Worm (Caenorhabditis elegans): Measurements from ENCODE around the gene C55A6.4.

The C55A6.4 gene

DNA sequence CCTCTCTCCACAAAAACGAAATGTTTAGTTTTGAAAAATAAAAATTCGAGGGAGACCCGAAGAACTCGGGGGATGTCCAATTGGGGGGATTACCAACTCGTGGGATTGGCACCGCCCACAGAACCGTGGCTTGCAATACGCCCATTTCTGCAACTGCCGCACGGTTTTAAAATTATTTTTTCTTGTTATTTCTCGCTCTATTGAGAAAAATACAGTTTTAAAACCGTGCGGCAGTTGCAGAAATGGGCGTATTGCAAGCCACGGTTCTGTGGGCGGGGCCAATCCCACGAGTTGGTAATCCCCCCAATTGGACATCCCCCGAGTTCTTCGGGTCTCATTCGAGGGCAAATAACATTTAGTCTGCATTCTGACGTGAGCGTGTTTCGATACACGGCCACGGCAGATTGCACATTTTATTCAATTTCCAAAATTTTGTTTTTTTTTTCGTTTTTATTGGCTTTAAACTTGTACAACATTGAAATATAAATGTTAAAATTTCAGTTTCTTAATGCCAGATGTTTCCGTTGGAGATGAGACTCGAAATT is 12.8 kb downstream of the C55A6.4 start, which contains the start of the genes C55A6.1 and C55A6.10 (continued):
- TF ChIP-seq daf-19 (GFP tag; conservative IDR thresholded peaks at IDR 0.05): 0 out of 2 replicates have a peak, but pooled peaks have one; percentile 38
- TF ChIP-seq dmd-6 (GFP tag; IDR thresholded peaks at IDR 0.05): peak; percentile 79
- peak; percentile 76 for TF ChIP-seq nhr-42 (GFP tag; IDR thresholded peaks at IDR 0.05)
- peak; percentile 87 for TF ChIP-seq lin-38 (GFP tag; IDR thresholded peaks at IDR 0.05)
- TF ChIP-seq nhr-102 (tag; optimal IDR thresholded peaks at IDR 0.05): peak; percentile 50
- peak; percentile 67; the same call in 1 of the 2 replicates for TF ChIP-seq dmd-9 (GFP tag; IDR thresholded peaks at IDR 0.05)
- TF ChIP-seq Y48G9A.11 (GFP tag; IDR thresholded peaks at IDR 0.05): 0 out of 2 replicates have a peak, but pooled peaks have one; percentile 54
- TF ChIP-seq spr-1 (tag; optimal IDR thresholded peaks at IDR 0.05): peak; percentile 62
- peak; percentile 54; the same call in 1 of the 2 replicates for TF ChIP-seq set-16 (GFP tag; IDR thresholded peaks at IDR 0.05)
- peak; percentile 44 for TF ChIP-seq dpl-1 (GFP tag; optimal IDR thresholded peaks at IDR 0.05)
- TF ChIP-seq egl-43 (GFP tag; IDR thresholded peaks at IDR 0.05): peak; percentile 78; the same call in 1 of the 2 replicates
- TF ChIP-seq lsy-2 (tag; optimal IDR thresholded peaks at IDR 0.05): peak; percentile 31 to 81
- TF ChIP-seq hmg-1.1 (GFP tag; IDR thresholded peaks at IDR 0.05): peak; percentile 91
- peak; percentile 89 for TF ChIP-seq mes-2 (tag; optimal IDR thresholded peaks at IDR 0.05; ENCODE audit: poor library complexity, severe bottlenecking)
- peak; percentile 95 for TF ChIP-seq ctbp-1 (GFP tag; IDR thresholded peaks at IDR 0.05)
- peak; percentile 12 for TF ChIP-seq lim-7 (GFP tag; IDR thresholded peaks at IDR 0.05)
- 0 out of 2 replicates have a peak, but pooled peaks have one; percentile 55 for TF ChIP-seq tra-1 (GFP tag; IDR thresholded peaks at IDR 0.05)

DNA sequence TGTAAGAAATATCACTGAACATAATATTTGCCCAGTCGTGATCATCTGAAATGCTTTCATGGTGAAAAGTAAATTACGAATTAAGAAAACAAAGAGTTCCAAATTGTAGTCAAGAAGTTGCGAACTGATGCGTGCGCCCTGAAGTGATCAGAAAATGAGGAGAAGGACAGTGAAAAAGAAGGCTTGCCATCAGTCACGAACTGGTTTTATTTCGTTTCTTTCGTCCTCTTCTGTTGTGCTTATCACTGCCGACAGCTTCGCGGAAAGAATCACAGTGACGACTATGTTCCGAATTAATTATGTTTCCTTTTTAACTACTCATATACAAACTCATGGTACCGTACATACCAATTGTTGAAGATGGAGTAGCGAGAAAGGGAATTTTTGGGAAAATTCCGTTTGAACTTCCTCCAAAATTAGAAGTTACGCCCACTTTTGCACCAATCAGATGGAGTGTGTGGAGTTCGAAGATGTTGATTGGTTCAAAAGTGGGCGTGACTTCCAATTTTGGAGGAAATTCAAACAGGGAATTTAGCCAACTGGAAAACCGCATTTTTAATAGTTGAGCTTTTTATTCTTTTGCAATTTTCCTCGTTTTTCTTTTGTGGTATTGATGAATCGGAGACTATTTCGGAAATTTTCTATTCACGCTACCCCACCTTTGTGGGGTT is 14.5 kb downstream of the C55A6.4 start, which contains the start of gene C55A6.12:
Gene C55A6.12 (minus strand): TSS at position 51 of the 671 bp plus-strand sequence.
- TF ChIP-seq dpl-1 (GFP tag; optimal IDR thresholded peaks at IDR 0.05) (peak; percentile 79), lin-13 (GFP tag; optimal IDR thresholded peaks at IDR 0.05) (no peak), lin-1 (GFP tag; IDR thresholded peaks at IDR 0.05) (no peak), lsy-2 (tag; optimal IDR thresholded peaks at IDR 0.05) (peak in 1 of 2 experiments; percentile 24), unc-62 (GFP tag; optimal IDR thresholded peaks at IDR 0.05 in 1 of 2) (peak in 1 of 2 experiments; percentile 3), unc-62 (tag; optimal IDR thresholded peaks at IDR 0.05) (no peak)

DNA sequence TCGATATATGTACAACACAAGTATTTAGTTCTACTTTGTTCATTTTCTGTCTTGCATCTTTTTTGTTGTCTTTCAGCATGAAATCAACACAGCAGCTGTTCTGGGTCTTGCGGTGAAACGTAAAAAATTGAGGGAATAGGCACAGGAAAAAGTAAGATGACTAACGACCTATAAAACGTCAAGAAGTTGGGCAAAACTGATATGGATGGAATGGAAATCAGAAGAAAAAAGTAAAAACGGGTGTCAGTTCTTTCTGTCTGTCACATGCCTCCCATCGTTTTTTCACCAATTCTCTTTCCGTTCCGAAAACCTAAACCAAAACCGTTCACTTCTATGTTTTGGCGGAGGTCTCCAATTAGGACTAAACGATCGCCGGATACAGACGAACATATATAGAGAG is 16.7 kb downstream of the C55A6.4 start:
- TF ChIP-seq nhr-41 (GFP tag; IDR thresholded peaks at IDR 0.05) (no peak), hlh-11 (tag; optimal IDR thresholded peaks at IDR 0.05) (peak; percentile 52), dmd-6 (GFP tag; IDR thresholded peaks at IDR 0.05) (peak; percentile 30), Y105C5A.15 (GFP tag; IDR thresholded peaks at IDR 0.05) (no peak), madf-9 (GFP tag; conservative IDR thresholded peaks at IDR 0.05) (no peak), nhr-28 (tag; optimal IDR thresholded peaks at IDR 0.05) (peak; percentile 44), dve-1 (tag; optimal IDR thresholded peaks at IDR 0.05; ENCODE audit: insufficient read depth) (peak; percentile 18)

DNA sequence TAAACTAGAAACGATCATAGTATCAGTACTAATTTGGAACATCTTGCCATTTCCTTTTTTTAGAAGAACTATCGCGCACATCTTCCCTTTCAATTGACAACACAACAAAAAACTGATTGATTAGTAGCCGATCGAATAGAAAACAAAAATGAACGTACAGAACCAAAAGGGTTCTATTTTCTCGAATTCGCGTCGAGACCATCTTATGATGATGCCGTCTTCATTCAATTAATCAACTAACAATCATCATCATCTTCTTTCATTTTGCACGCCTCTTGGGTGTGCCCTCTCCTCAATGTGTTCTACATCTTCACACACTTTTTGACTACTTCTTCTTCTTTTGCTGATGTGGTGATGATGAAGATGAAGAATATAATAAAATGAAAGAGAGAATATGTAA is 17.9 kb downstream of the C55A6.4 start:
- TF ChIP-seq unc-62 (GFP tag; optimal IDR thresholded peaks at IDR 0.05 in 1 of 2): peak in 1 of 2 experiments; percentile 92
- no peak for TF ChIP-seq unc-62 (tag; optimal IDR thresholded peaks at IDR 0.05)
- TF ChIP-seq Y48G9A.11 (GFP tag; IDR thresholded peaks at IDR 0.05): no peak
- TF ChIP-seq sdz-12 (GFP tag; optimal IDR thresholded peaks at IDR 0.05): no peak
- no peak for TF ChIP-seq mdt-29 (GFP tag; IDR thresholded peaks at IDR 0.05)
- no peak for TF ChIP-seq Y5F2A.4 (GFP tag; optimal IDR thresholded peaks at IDR 0.05)
- TF ChIP-seq nhr-48 (tag; optimal IDR thresholded peaks at IDR 0.05): no peak
- TF ChIP-seq mxl-3 (GFP tag; optimal IDR thresholded peaks at IDR 0.05): peak; percentile 9
- TF ChIP-seq nhr-41 (GFP tag; IDR thresholded peaks at IDR 0.05): no peak
- no peak for TF ChIP-seq nhr-11 (tag; optimal IDR thresholded peaks at IDR 0.05)
- no peak for TF ChIP-seq ces-1 (GFP tag; optimal IDR thresholded peaks at IDR 0.05)
- no peak for TF ChIP-seq php-3 (GFP tag; IDR thresholded peaks at IDR 0.05)
- no peak for TF ChIP-seq lim-7 (GFP tag; IDR thresholded peaks at IDR 0.05)
- TF ChIP-seq ceh-32 (tag; optimal IDR thresholded peaks at IDR 0.05; ENCODE audit: poor library complexity): no peak
- TF ChIP-seq mes-2 (tag; optimal IDR thresholded peaks at IDR 0.05; ENCODE audit: poor library complexity, severe bottlenecking): no peak
- no peak for TF ChIP-seq nhr-111 (GFP tag; optimal IDR thresholded peaks at IDR 0.05)
- TF ChIP-seq skn-1 (tag; optimal IDR thresholded peaks at IDR 0.05): no peak
- peak; percentile 22 for TF ChIP-seq nhr-28 (tag; optimal IDR thresholded peaks at IDR 0.05)
- no peak for TF ChIP-seq ceh-20 (GFP tag; IDR thresholded peaks at IDR 0.05)
- no peak for TF ChIP-seq vab-7 (GFP tag; IDR thresholded peaks at IDR 0.05)
- TF ChIP-seq pqm-1 (tag; optimal IDR thresholded peaks at IDR 0.05): no peak
- TF ChIP-seq hlh-11 (tag; optimal IDR thresholded peaks at IDR 0.05): no peak
- no peak for TF ChIP-seq hlh-30 (tag; optimal IDR thresholded peaks at IDR 0.05; ENCODE audit: insufficient read depth)

Measured in whole organism, L4 larva.